Worm (Caenorhabditis elegans): ENCODE results near the gene ctr-9.

DNA sequence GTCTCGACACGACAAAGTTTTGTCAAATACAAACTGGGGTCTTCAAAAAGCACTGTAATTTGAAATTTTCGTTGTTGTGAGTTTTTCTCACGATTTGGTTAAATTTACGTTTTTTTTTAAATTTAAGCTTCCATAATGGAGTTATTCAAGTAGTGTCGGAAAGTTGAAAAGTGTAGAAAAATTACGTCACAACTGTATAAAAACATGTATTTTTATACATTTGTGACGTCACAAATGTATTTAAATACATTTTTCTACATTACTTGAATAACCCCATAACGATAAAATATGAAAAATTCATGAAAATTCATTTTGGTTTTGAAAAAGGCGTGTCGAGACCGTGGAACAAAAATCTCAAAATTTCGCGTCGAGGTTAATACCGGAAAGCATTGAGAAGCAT lies 6.2 kb downstream of the ctr-9 start:
- TF ChIP-seq dao-5 (tag; optimal IDR thresholded peaks at IDR 0.05) (no peak), W03F9.2 (tag; optimal IDR thresholded peaks at IDR 0.05) (no peak)

All from whole organism, L4/young adult.